Worm (Caenorhabditis elegans) whole organism, mixed stage, embryonic: Measurements from ENCODE around the gene R02F2.5.

ENCODE experiments used
- M03D4.4 ChIP-seq: sonication (generic microtip); optimal IDR thresholded peaks from 2 replicates; lab custom pipeline; 2017; ENCODE audit warnings: mild to moderate bottlenecking, missing genetic modification characterization, missing compliant biosample characterization
- blmp-1 ChIP-seq: fragments of 150-350 bp; optimal IDR thresholded peaks from 2 replicates; lab custom pipeline; 2014; ENCODE audit warnings: missing biosample characterization, missing genetic modification characterization
- ceh-39 ChIP-seq: fragments of 150-350 bp; optimal IDR thresholded peaks from 2 replicates; lab custom pipeline; 2014; ENCODE audit warnings: missing biosample characterization, missing genetic modification characterization
- ceh-43 ChIP-seq: fragments of 200-800 bp; sonication (Bioruptor generic); optimal IDR thresholded peaks from 2 replicates; lab custom pipeline; 2018; ENCODE audit warnings: mild to moderate bottlenecking, missing genetic modification characterization, moderate library complexity, missing compliant biosample characterization
- ceh-83 ChIP-seq: fragments of 200-800 bp; sonication (Bioruptor generic); optimal IDR thresholded peaks from 2 replicates; lab custom pipeline; 2018; ENCODE audit warnings: mild to moderate bottlenecking, missing genetic modification characterization, missing compliant biosample characterization
- ces-1 ChIP-seq: fragments of 150-350 bp; optimal IDR thresholded peaks from 2 replicates; lab custom pipeline; 2014; ENCODE audit warnings: missing biosample characterization, missing genetic modification reagents, missing genetic modification characterization
- cnd-1 ChIP-seq: fragments of 200-800 bp; sonication (Bioruptor generic); optimal IDR thresholded peaks from 2 replicates; lab custom pipeline; 2018; ENCODE audit warnings: mild to moderate bottlenecking, missing genetic modification characterization, missing compliant biosample characterization
- drap-1 ChIP-seq: fragments of 200-800 bp; sonication (Bioruptor generic); optimal IDR thresholded peaks from 3 replicates; lab custom pipeline; 2018; ENCODE audit warnings: mild to moderate bottlenecking, missing genetic modification characterization, missing compliant biosample characterization
- elt-1 ChIP-seq: sonication (generic microtip); optimal IDR thresholded peaks from 2 replicates; lab custom pipeline; 2017; ENCODE audit warnings: missing genetic modification characterization, mild to moderate bottlenecking, missing compliant biosample characterization, antibody characterized with exemption, moderate library complexity, borderline replicate concordance; ENCODE audit not compliant: insufficient read depth
- elt-3 ChIP-seq: fragments of 150-350 bp; optimal IDR thresholded peaks from 2 replicates; lab custom pipeline; 2014; ENCODE audit warnings: missing biosample characterization, missing genetic modification characterization
- ham-2 ChIP-seq: fragments of 200-800 bp; sonication (Bioruptor generic); optimal IDR thresholded peaks from 2 replicates; lab custom pipeline; 2018; ENCODE audit warnings: mild to moderate bottlenecking, missing genetic modification characterization, missing compliant biosample characterization
- hlh-1 ChIP-seq: fragments of 150-350 bp; optimal IDR thresholded peaks from 2 replicates; lab custom pipeline; 2014; ENCODE audit warnings: missing biosample characterization, missing genetic modification reagents, missing genetic modification characterization
- lin-13 ChIP-seq: fragments of 150-350 bp; optimal IDR thresholded peaks from 2 replicates; lab custom pipeline; 2014; ENCODE audit warnings: missing biosample characterization, missing genetic modification characterization
- lin-32 ChIP-seq: fragments of 200-800 bp; sonication (Bioruptor generic); optimal IDR thresholded peaks from 2 replicates; lab custom pipeline; 2018; ENCODE audit warnings: mild to moderate bottlenecking, missing genetic modification characterization, missing compliant biosample characterization
- lsy-2 ChIP-seq: fragments of 150-350 bp; optimal IDR thresholded peaks from 2 replicates; lab custom pipeline; 2014; ENCODE audit warnings: missing biosample characterization, missing genetic modification characterization
- mab-5 ChIP-seq: fragments of 150-350 bp; optimal IDR thresholded peaks from 2 replicates; lab custom pipeline; 2014; ENCODE audit warnings: missing biosample characterization, missing genetic modification characterization
- mep-1 ChIP-seq: fragments of 150-350 bp; optimal IDR thresholded peaks from 2 replicates; lab custom pipeline; 2017; ENCODE audit warnings: missing biosample characterization, missing genetic modification reagents, missing genetic modification characterization, inconsistent platforms
- nhr-12 ChIP-seq: fragments of 150-350 bp; optimal IDR thresholded peaks from 2 replicates; lab custom pipeline; 2014; ENCODE audit warnings: missing biosample characterization, missing genetic modification characterization
- nhr-2 ChIP-seq: fragments of 150-350 bp; optimal IDR thresholded peaks from 2 replicates; lab custom pipeline; 2014; ENCODE audit warnings: missing biosample characterization, missing genetic modification characterization
- nhr-237 ChIP-seq: fragments of 150-350 bp; optimal IDR thresholded peaks from 2 replicates; lab custom pipeline; 2014; ENCODE audit warnings: missing biosample characterization, missing genetic modification characterization
- nhr-76 ChIP-seq: sonication (generic microtip); optimal IDR thresholded peaks from 2 replicates; lab custom pipeline; 2017; ENCODE audit warnings: missing biosample characterization, missing genetic modification characterization
- sptf-1 ChIP-seq: sonication (generic microtip); optimal IDR thresholded peaks from 2 replicates; lab custom pipeline; 2017; ENCODE audit warnings: mild to moderate bottlenecking, missing genetic modification characterization, moderate library complexity, missing compliant biosample characterization
- tbx-8 ChIP-seq: fragments of 200-800 bp; sonication (Bioruptor generic); optimal IDR thresholded peaks from 2 replicates; lab custom pipeline; 2018; ENCODE audit warnings: mild to moderate bottlenecking, missing genetic modification characterization, moderate library complexity, missing compliant biosample characterization
- unc-120 ChIP-seq: sonication (generic microtip); optimal IDR thresholded peaks from 2 replicates; lab custom pipeline; 2017; ENCODE audit warnings: missing genetic modification characterization, missing compliant biosample characterization; ENCODE audit not compliant: poor library complexity, severe bottlenecking
- unc-39 ChIP-seq: fragments of 150-350 bp; optimal IDR thresholded peaks from 2 replicates; lab custom pipeline; 2014; ENCODE audit warnings: missing biosample characterization, missing genetic modification characterization
- unc-62 ChIP-seq: fragments of 150-350 bp; optimal IDR thresholded peaks from 2 replicates; lab custom pipeline; 2014; ENCODE audit warnings: missing biosample characterization, missing genetic modification reagents, missing genetic modification characterization
- zip-8 ChIP-seq: fragments of 150-350 bp; optimal IDR thresholded peaks from 2 replicates; lab custom pipeline; 2014; ENCODE audit warnings: missing biosample characterization, missing genetic modification characterization
- ztf-11 ChIP-seq: fragments of 150-350 bp; optimal IDR thresholded peaks from 2 replicates; lab custom pipeline; 2014; ENCODE audit warnings: missing biosample characterization, missing genetic modification characterization

Gene R02F2.5

ce11 chrIII:5480889-5481288 lies 1.8 kb downstream of the R02F2.5 start:
- TF ChIP-seq zip-8, result peak; percentile 92
- TF ChIP-seq, all 35 proteins: peak for 1; not testable (repeated sequence) for 34

- TF ChIP-seq ztf-11 (tag; lab: Kevin White, UChicago) (no peak), ces-1 (GFP tag; lab: Kevin White, UChicago) (no peak), drap-1 (GFP tag; lab: Kevin White, UChicago) (no peak), tbx-8 (GFP tag; lab: Kevin White, UChicago) (no peak), mep-1 (no peak), lsy-2 (tag; lab: Kevin White, UChicago) (no peak), mab-5 (no peak), M03D4.4 (tag; lab: Kevin White, UChicago) (no peak), lin-32 (GFP tag; lab: Kevin White, UChicago) (no peak), nhr-12 (no peak), unc-120 (no peak), blmp-1 (tag; lab: Kevin White, UChicago) (no peak), ham-2 (GFP tag; lab: Kevin White, UChicago) (no peak), hlh-1 (tag; lab: Kevin White, UChicago) (no peak), lin-13 (tag; lab: Kevin White, UChicago) (no peak), ceh-39 (tag; lab: Kevin White, UChicago) (no peak)
- TF ChIP-seq, all 35 proteins: peak for 0
Measured at ce11 chrIII:5483738-5484315, 4.7 kb downstream of the R02F2.5 start, which contains the start of the genes R02F2.7 and R02F2.4. TSS of gene R02F2.7 (minus strand) at chrIII:5483773. TSS of gene R02F2.4 (plus strand) at chrIII:5484289.

ce11 chrIII:5486345-5486744 lies 7.2 kb downstream of the R02F2.5 start:
- TF ChIP-seq lin-32 (GFP tag; lab: Kevin White, UChicago) (no peak), drap-1 (GFP tag; lab: Kevin White, UChicago) (no peak), unc-62 (GFP tag; lab: Kevin White, UChicago) (peak; percentile 60), lsy-2 (tag; lab: Kevin White, UChicago) (no peak), elt-1 (tag; lab: Kevin White, UChicago) (no peak), unc-120 (peak; percentile 58), nhr-76 (tag; lab: Kevin White, UChicago) (no peak), hlh-1 (tag; lab: Kevin White, UChicago) (peak; percentile 95), ceh-83 (GFP tag; lab: Kevin White, UChicago) (no peak)
- TF ChIP-seq, all 35 proteins: peak for 3

ce11 chrIII:5487087-5487603 lies 8.0 kb downstream of the R02F2.5 start, which contains the start of gene osg-1:
TSS of gene osg-1 (plus strand) at chrIII:5487553.
- no peak for TF ChIP-seq hlh-1 (tag; lab: Kevin White, UChicago)
- peak; percentile 98 for TF ChIP-seq zip-8

ce11 chrIII:5495168-5495567 lies 16.1 kb downstream of the R02F2.5 start, which contains the start of gene R02F2.8:
TSS of gene R02F2.8 (minus strand) at chrIII:5495268.
- TF ChIP-seq zip-8 (peak; percentile 49), mep-1 (no peak)

ce11 chrIII:5498973-5499372 lies 19.9 kb downstream of the R02F2.5 start, which contains the start of gene R02F2.9:
TSS of gene R02F2.9 (plus strand) at chrIII:5499190.
- TF ChIP-seq unc-39 (tag; lab: Kevin White, UChicago), result no peak
- no peak for TF ChIP-seq nhr-76 (tag; lab: Kevin White, UChicago)
- peak; percentile 51 for TF ChIP-seq ceh-39 (tag; lab: Kevin White, UChicago)
- no peak for TF ChIP-seq ham-2 (GFP tag; lab: Kevin White, UChicago)
- peak; percentile 21 for TF ChIP-seq mep-1
- TF ChIP-seq ces-1 (GFP tag; lab: Kevin White, UChicago), result peak; percentile 76
- peak; percentile 70 for TF ChIP-seq lsy-2 (tag; lab: Kevin White, UChicago)

ce11 chrIII:5499942-5500341 lies 20.8 kb downstream of the R02F2.5 start:
- TF ChIP-seq ceh-39 (tag; lab: Kevin White, UChicago), result peak; percentile 58
- TF ChIP-seq lin-32 (GFP tag; lab: Kevin White, UChicago), result no peak
- peak; percentile 12 for TF ChIP-seq ces-1 (GFP tag; lab: Kevin White, UChicago)

ce11 chrIII:5500732-5501131 lies 21.6 kb downstream of the R02F2.5 start:
- TF ChIP-seq ceh-43, result no peak
- TF ChIP-seq nhr-237, result no peak
- TF ChIP-seq sptf-1 (tag; lab: Kevin White, UChicago), result no peak
- no peak for TF ChIP-seq mep-1
- TF ChIP-seq nhr-2, result no peak
- TF ChIP-seq ceh-83 (GFP tag; lab: Kevin White, UChicago), result no peak
- TF ChIP-seq unc-39 (tag; lab: Kevin White, UChicago), result no peak
- no peak for TF ChIP-seq ces-1 (GFP tag; lab: Kevin White, UChicago)
- TF ChIP-seq nhr-76 (tag; lab: Kevin White, UChicago), result no peak
- no peak for TF ChIP-seq elt-1 (tag; lab: Kevin White, UChicago)
- TF ChIP-seq elt-3, result no peak
- no peak for TF ChIP-seq cnd-1 (tag; lab: Kevin White, UChicago)
